In genomic region chrX:4958986-4959385, ce11 we compare ENCODE assay signal across 2 worm cellular contexts.
TF ChIP-seq lines count a peak whose summit lies in the region.

No protein-coding gene starts in this region.

TF ChIP-seq in whole organism, L3 larva, 47 proteins besides CTCF, POLR2A, EP300 and RAD21:
- TF ChIP-seq fkh-2 (tag; optimal IDR thresholded peaks at IDR 0.05; lab: Kevin White, UChicago) = no peak
- TF ChIP-seq pha-4 (tag; optimal IDR thresholded peaks at IDR 0.05; lab: Kevin White, UChicago) = peak; percentile 54
TF ChIP-seq in whole organism, L3 larva: peak in this region for 1.

TF ChIP-seq in whole organism, L4 larva, 104 proteins besides CTCF, POLR2A, EP300 and RAD21:
- TF ChIP-seq hlh-30 (tag; optimal IDR thresholded peaks at IDR 0.05; lab: Kevin White, UChicago; ENCODE audit: insufficient read depth) = no peak
- TF ChIP-seq pha-4 (GFP tag; IDR thresholded peaks at IDR 0.05; lab: Robert Waterston, UW) = no peak
- TF ChIP-seq pha-4 (tag; optimal IDR thresholded peaks at IDR 0.05; lab: Kevin White, UChicago) = peak; percentile 37
- TF ChIP-seq dve-1 (tag; optimal IDR thresholded peaks at IDR 0.05; lab: Kevin White, UChicago; ENCODE audit: insufficient read depth) = peak; percentile 31
- TF ChIP-seq nhr-6 (tag; optimal IDR thresholded peaks at IDR 0.05; lab: Kevin White, UChicago) = peak; percentile 89
